Worm (Caenorhabditis elegans) whole organism, L4/young adult: Measurements from ENCODE around the gene F09E5.12.

Source experiments
- W03F9.2 ChIP-seq: fragments of 150-350 bp; optimal IDR thresholded peaks from 2 replicates; lab custom pipeline; 2014; ENCODE audit warnings: missing biosample characterization, missing genetic modification characterization
- dao-5 ChIP-seq: sonication (generic microtip); optimal IDR thresholded peaks from 2 replicates; lab custom pipeline; 2016; ENCODE audit warnings: missing genotype, missing genetic modification characterization, moderate library complexity, missing compliant biosample characterization
- him-1 ChIP-seq: sonication (generic microtip); optimal IDR thresholded peaks from 2 replicates; lab custom pipeline; 2016; ENCODE audit warnings: missing genotype, missing genetic modification reagents, missing genetic modification characterization, missing compliant biosample characterization

DNA sequence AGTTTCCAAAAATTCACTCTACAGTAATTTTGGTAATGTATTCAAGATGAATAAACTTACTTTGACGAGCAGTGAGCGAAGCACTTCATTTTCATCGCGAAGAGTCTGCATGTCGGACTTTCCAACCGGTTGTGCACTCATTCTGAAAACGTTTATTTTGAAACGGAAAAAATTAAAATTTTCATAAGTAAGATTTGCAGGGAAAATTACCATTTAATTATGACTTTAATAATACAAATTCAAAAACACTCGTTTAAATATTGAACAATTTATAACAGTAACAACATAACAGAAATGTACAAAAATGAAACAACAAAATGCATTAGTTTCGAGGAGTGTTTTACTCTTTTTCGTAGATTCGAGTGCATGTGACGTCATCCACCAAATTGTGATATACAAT, 41.9 kb upstream of the F09E5.12 start, which contains the start of the genes EEED8.13 and EEED8.18:
- TF ChIP-seq W03F9.2 (no peak), dao-5 (tag; lab: Kevin White, UChicago) (no peak), him-1 (tag; lab: Kevin White, UChicago) (no peak)
